Worm (Caenorhabditis elegans) whole organism, late embryonic: ENCODE data around the gene F35F10.5.

Experiments used
- C08G9.2 ChIP-seq: sonication (generic microtip); optimal IDR thresholded peaks from 2 replicates; lab custom pipeline; 2016; ENCODE audit warnings: mild to moderate bottlenecking, missing genetic modification characterization, moderate library complexity, missing compliant biosample characterization
- K09A11.1 ChIP-seq: sonication (generic microtip); optimal IDR thresholded peaks from 2 replicates; lab custom pipeline; 2017; ENCODE audit warnings: antibody characterized with exemption, mild to moderate bottlenecking, missing genetic modification characterization, missing compliant biosample characterization; ENCODE audit not compliant: insufficient read depth
- Y22D7AL.16 ChIP-seq: sonication (generic microtip); optimal IDR thresholded peaks from 2 replicates; lab custom pipeline; 2016; ENCODE audit warnings: missing genetic modification characterization, missing compliant biosample characterization
- ama-1 ChIP-seq: fragments of 150-350 bp; optimal IDR thresholded peaks from 2 replicates; lab custom pipeline; 2014
- ceh-14 ChIP-seq: sonication (generic microtip); optimal IDR thresholded peaks from 2 replicates; lab custom pipeline; 2016; ENCODE audit warnings: missing genotype, missing genetic modification characterization, missing compliant biosample characterization
- ceh-19 ChIP-seq: fragments of 200-800 bp; sonication (Bioruptor generic); optimal IDR thresholded peaks from 2 replicates; lab custom pipeline; 2018; ENCODE audit warnings: mild to moderate bottlenecking, missing genetic modification characterization, missing compliant biosample characterization
- ceh-2 ChIP-seq: sonication (generic microtip); optimal IDR thresholded peaks from 2 replicates; lab custom pipeline; 2016; ENCODE audit warnings: missing genotype, missing genetic modification characterization, missing compliant biosample characterization
- ceh-30 ChIP-seq: fragments of 150-350 bp; optimal IDR thresholded peaks from 2 replicates; lab custom pipeline; 2014; ENCODE audit warnings: missing biosample characterization, missing genetic modification characterization
- ceh-31 ChIP-seq: sonication (generic microtip); optimal IDR thresholded peaks from 2 replicates; lab custom pipeline; 2016; ENCODE audit warnings: missing genetic modification characterization, missing compliant biosample characterization
- ceh-34 ChIP-seq: sonication (generic microtip); optimal IDR thresholded peaks from 2 replicates; lab custom pipeline; 2016; ENCODE audit warnings: mild to moderate bottlenecking, missing genetic modification characterization, missing compliant biosample characterization
- dmd-4 ChIP-seq: sonication (generic microtip); optimal IDR thresholded peaks from 2 replicates; lab custom pipeline; 2016; ENCODE audit warnings: borderline replicate concordance, missing genetic modification characterization, missing compliant biosample characterization
- elt-2 ChIP-seq: sonication (generic microtip); optimal IDR thresholded peaks from 2 replicates; lab custom pipeline; 2016; ENCODE audit warnings: missing genetic modification reagents, missing genetic modification characterization, missing compliant biosample characterization
- elt-4 ChIP-seq: sonication (generic microtip); optimal IDR thresholded peaks from 2 replicates; lab custom pipeline; 2016; ENCODE audit warnings: missing genetic modification characterization, missing compliant biosample characterization
- fax-1 ChIP-seq: sonication (generic microtip); optimal IDR thresholded peaks from 2 replicates; lab custom pipeline; 2016; ENCODE audit warnings: missing genotype, missing genetic modification characterization, missing compliant biosample characterization
- fkh-10 ChIP-seq: fragments of 150-350 bp; optimal IDR thresholded peaks from 2 replicates; lab custom pipeline; 2014; ENCODE audit warnings: missing biosample characterization, missing genetic modification reagents, missing genetic modification characterization
- gmeb-2 ChIP-seq: sonication (generic microtip); optimal IDR thresholded peaks from 2 replicates; lab custom pipeline; 2016; ENCODE audit warnings: missing genetic modification characterization, inconsistent platforms, missing compliant biosample characterization
- hlh-15 ChIP-seq: sonication (generic microtip); optimal IDR thresholded peaks from 2 replicates; lab custom pipeline; 2016; ENCODE audit warnings: missing genetic modification characterization, missing compliant biosample characterization
- hlh-30 ChIP-seq: sonication (generic microtip); optimal IDR thresholded peaks from 2 replicates; lab custom pipeline; 2017; ENCODE audit warnings: antibody characterized with exemption, missing genetic modification characterization, missing compliant biosample characterization; ENCODE audit not compliant: insufficient read depth
- hlh-6 ChIP-seq: sonication (generic microtip); optimal IDR thresholded peaks from 2 replicates; lab custom pipeline; 2016; ENCODE audit warnings: missing genotype, missing genetic modification characterization, missing compliant biosample characterization
- lim-6 ChIP-seq: sonication (generic microtip); optimal IDR thresholded peaks from 2 replicates; lab custom pipeline; 2016; ENCODE audit warnings: missing genetic modification characterization, missing compliant biosample characterization
- lin-11 ChIP-seq: fragments of 200-800 bp; sonication (Bioruptor generic); optimal IDR thresholded peaks from 2 replicates; lab custom pipeline; 2018; ENCODE audit warnings: mild to moderate bottlenecking, missing genetic modification characterization, missing compliant biosample characterization
- madf-2 ChIP-seq: sonication (generic microtip); optimal IDR thresholded peaks from 2 replicates; lab custom pipeline; 2017; ENCODE audit warnings: missing genetic modification characterization, missing compliant biosample characterization
- nfya-1 ChIP-seq: sonication (generic microtip); optimal IDR thresholded peaks from 2 replicates; lab custom pipeline; 2017; ENCODE audit warnings: missing genetic modification characterization, mild to moderate bottlenecking, missing compliant biosample characterization, antibody characterized with exemption, moderate library complexity
- nhr-11 ChIP-seq: fragments of 150-350 bp; optimal IDR thresholded peaks from 2 replicates; lab custom pipeline; 2014; ENCODE audit warnings: missing biosample characterization, missing genetic modification characterization
- nhr-232 ChIP-seq: sonication (generic microtip); optimal IDR thresholded peaks from 2 replicates; lab custom pipeline; 2016; ENCODE audit warnings: missing genetic modification characterization, missing compliant biosample characterization
- npax-4 ChIP-seq: sonication (generic microtip); optimal IDR thresholded peaks from 2 replicates; lab custom pipeline; 2016; ENCODE audit warnings: missing genetic modification characterization, missing compliant biosample characterization
- pag-3 ChIP-seq: sonication (generic microtip); optimal IDR thresholded peaks from 2 replicates; lab custom pipeline; 2016; ENCODE audit warnings: missing compliant biosample characterization, missing genetic modification characterization, borderline replicate concordance
- pat-9 ChIP-seq: fragments of 200-800 bp; sonication (Bioruptor generic); optimal IDR thresholded peaks from 2 replicates; lab custom pipeline; 2018; ENCODE audit warnings: mild to moderate bottlenecking, missing genetic modification characterization, moderate library complexity, missing compliant biosample characterization
- pha-2 ChIP-seq: sonication (generic microtip); optimal IDR thresholded peaks from 2 replicates; lab custom pipeline; 2017; ENCODE audit warnings: mild to moderate bottlenecking, missing genetic modification characterization, missing compliant biosample characterization
- pqm-1 ChIP-seq: sonication (generic microtip); optimal IDR thresholded peaks from 2 replicates; lab custom pipeline; 2016; ENCODE audit warnings: missing genetic modification characterization, missing compliant biosample characterization
- ref-2 ChIP-seq: sonication (generic microtip); optimal IDR thresholded peaks from 2 replicates; lab custom pipeline; 2016; ENCODE audit warnings: missing genetic modification characterization, missing compliant biosample characterization
- rnt-1 ChIP-seq: sonication (generic microtip); optimal IDR thresholded peaks from 2 replicates; lab custom pipeline; 2016; ENCODE audit warnings: missing genetic modification characterization, missing compliant biosample characterization
- tbx-2 ChIP-seq: sonication (generic microtip); optimal IDR thresholded peaks from 2 replicates; lab custom pipeline; 2016; ENCODE audit warnings: missing genetic modification characterization, missing compliant biosample characterization
- unc-42 ChIP-seq: sonication (generic microtip); optimal IDR thresholded peaks from 2 replicates; lab custom pipeline; 2016; ENCODE audit warnings: missing genotype, missing genetic modification characterization, missing compliant biosample characterization
- unc-55 ChIP-seq: sonication (generic microtip); optimal IDR thresholded peaks from 2 replicates; lab custom pipeline; 2017; ENCODE audit warnings: missing biosample characterization, missing genetic modification reagents, missing genetic modification characterization
- unc-86 ChIP-seq: sonication (generic microtip); optimal IDR thresholded peaks from 2 replicates; lab custom pipeline; 2016; ENCODE audit warnings: missing genetic modification characterization, missing compliant biosample characterization
- ztf-16 ChIP-seq: sonication (generic microtip); optimal IDR thresholded peaks from 2 replicates; lab custom pipeline; 2017; ENCODE audit warnings: missing genetic modification characterization, missing compliant biosample characterization

F35F10.5 gene

ce11 chrV:3284629-3285028 lies at the start of gene F35F10.5:
F35F10.5 (plus strand) TSS chrV:3284929.
- no peak for TF ChIP-seq fkh-10
- TF ChIP-seq Y22D7AL.16 (tag; lab: Kevin White, UChicago) = no peak
- TF ChIP-seq elt-2 (tag; lab: Kevin White, UChicago) = no peak
- TF ChIP-seq ztf-16 (tag; lab: Kevin White, UChicago) = no peak
- TF ChIP-seq pag-3 (tag; lab: Kevin White, UChicago) = no peak
- TF ChIP-seq dmd-4 (tag; lab: Kevin White, UChicago) = no peak
- no peak for TF ChIP-seq fax-1
- TF ChIP-seq hlh-6 (tag; lab: Kevin White, UChicago) = no peak
- TF ChIP-seq madf-2 = no peak
- TF ChIP-seq ceh-14 = no peak
- TF ChIP-seq, all 69 proteins: peak for 0

DNA sequence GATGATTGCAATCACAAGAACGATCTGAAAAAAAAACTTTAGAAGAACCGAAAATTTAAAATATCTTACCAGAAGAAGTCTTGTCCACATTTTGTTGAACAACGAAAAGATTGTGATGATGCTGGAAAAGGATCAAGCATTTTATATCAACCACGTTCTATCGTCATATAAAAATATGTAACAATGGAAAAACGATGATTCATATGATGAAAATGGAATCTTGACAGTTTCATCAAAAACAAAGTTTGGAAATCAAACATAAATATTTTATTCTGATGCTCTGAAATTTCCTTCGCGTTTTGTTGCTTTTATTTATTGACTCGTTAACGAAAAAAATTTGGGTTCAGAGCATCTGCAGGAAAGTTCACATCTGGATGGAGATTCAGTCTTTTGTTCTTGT lies 48.1 kb upstream of the F35F10.5 start, which contains the start of the genes K08D9.9 and str-16:
Gene K08D9.9, minus strand, starts transcription at position 101 of the 400 bp plus-strand sequence.
Gene str-16, plus strand, starts transcription at position 266 of the 400 bp plus-strand sequence.
- no peak for TF ChIP-seq pat-9 (tag; lab: Kevin White, UChicago)
- no peak for TF ChIP-seq ceh-30 (tag; lab: Kevin White, UChicago)
- no peak for TF ChIP-seq K09A11.1 (tag; lab: Kevin White, UChicago)
- no peak for TF ChIP-seq elt-4 (tag; lab: Kevin White, UChicago)
- no peak for TF ChIP-seq hlh-30 (tag; lab: Kevin White, UChicago)
- no peak for TF ChIP-seq unc-42 (tag; lab: Kevin White, UChicago)
- no peak for TF ChIP-seq hlh-15 (tag; lab: Kevin White, UChicago)
- no peak for TF ChIP-seq lim-6 (tag; lab: Kevin White, UChicago)
- TF ChIP-seq unc-86 (tag; lab: Kevin White, UChicago) = no peak
- no peak for TF ChIP-seq pqm-1 (tag; lab: Kevin White, UChicago)
- TF ChIP-seq pha-2 = no peak
- no peak for TF ChIP-seq rnt-1
- no peak for TF ChIP-seq lin-11 (tag; lab: Kevin White, UChicago)
- TF ChIP-seq hlh-6 (tag; lab: Kevin White, UChicago) = no peak
- TF ChIP-seq gmeb-2 (tag; lab: Kevin White, UChicago) = no peak
- TF ChIP-seq, all 69 proteins: peak for 0

DNA sequence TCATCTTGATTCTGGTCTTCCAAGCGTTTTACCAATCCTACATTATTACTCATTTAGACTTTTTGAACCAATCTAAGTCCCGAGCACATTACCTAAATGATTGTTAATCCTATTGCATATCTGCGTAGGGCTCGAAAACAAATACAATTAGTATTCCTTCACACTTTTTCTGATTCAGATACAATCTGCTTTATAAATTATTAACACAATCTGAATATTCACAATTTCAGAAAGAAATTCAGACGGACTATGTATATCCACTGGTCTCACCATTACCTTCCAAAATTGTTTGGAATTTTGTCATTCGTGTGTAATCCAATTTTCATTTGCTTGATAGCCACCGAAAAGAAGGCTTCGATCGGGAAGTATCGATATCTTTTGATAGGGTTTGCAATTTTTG lies 43.6 kb upstream of the F35F10.5 start, which contains the start of gene srj-11:
Gene srj-11, plus strand, starts transcription at position 250 of the 400 bp plus-strand sequence.
- TF ChIP-seq ceh-34 (tag; lab: Kevin White, UChicago) = no peak
- no peak for TF ChIP-seq K09A11.1 (tag; lab: Kevin White, UChicago)

DNA sequence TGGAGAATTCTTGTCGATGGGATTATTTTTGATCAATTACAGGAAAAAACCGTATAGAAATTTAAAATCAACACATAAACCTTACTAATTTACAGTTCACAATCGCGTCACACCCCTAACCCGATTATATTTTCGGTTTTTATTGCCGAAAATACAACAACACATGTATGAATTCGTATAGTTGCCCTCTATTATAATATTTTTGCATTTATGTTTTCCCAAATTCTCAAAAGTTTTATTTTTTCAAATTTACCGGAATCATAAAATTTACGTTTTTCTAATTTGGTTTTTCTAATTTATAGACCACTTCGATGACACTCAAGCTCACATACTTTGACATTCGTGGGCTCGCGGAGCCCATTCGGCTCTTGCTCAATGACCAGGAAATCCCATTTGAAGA lies 41.7 kb upstream of the F35F10.5 start, which contains the start of gene gst-23:
Gene gst-23, plus strand, starts transcription at position 301 of the 400 bp plus-strand sequence.
- TF ChIP-seq ref-2 (tag; lab: Kevin White, UChicago) (no peak), C08G9.2 (tag; lab: Kevin White, UChicago) (no peak), fkh-10 (no peak), ama-1 (no peak), nhr-11 (tag; lab: Kevin White, UChicago) (no peak), hlh-15 (tag; lab: Kevin White, UChicago) (no peak), tbx-2 (tag; lab: Kevin White, UChicago) (no peak)
- TF ChIP-seq, all 69 proteins: peak for 0

DNA sequence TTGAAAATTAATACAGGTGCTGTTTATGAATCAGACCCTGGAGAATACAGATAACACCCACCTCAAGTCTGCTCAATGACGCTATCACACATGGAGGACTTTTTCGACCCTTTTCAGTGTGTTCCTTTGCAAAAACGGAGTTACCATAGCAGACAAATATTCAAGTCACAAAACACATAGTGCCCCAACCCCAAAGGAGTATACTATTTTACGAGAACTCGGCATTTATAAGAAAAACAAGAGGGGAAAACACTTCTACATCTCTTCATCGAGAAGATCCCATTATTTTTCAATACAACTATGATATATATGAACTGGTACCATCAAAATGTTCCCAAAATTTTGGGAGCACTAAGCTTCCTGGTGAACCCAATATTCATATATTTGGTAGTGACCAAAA lies 40.0 kb upstream of the F35F10.5 start, which contains the start of gene srj-7:
Gene srj-7, plus strand, starts transcription at position 301 of the 400 bp plus-strand sequence.
- no peak for TF ChIP-seq ceh-19
- no peak for TF ChIP-seq ceh-30 (tag; lab: Kevin White, UChicago)
- TF ChIP-seq ceh-14 = no peak
- no peak for TF ChIP-seq npax-4 (tag; lab: Kevin White, UChicago)
- TF ChIP-seq nhr-232 (tag; lab: Kevin White, UChicago) = no peak
- TF ChIP-seq nfya-1 (tag; lab: Kevin White, UChicago) = no peak
- TF ChIP-seq elt-2 (tag; lab: Kevin White, UChicago) = no peak
- no peak for TF ChIP-seq ceh-31 (tag; lab: Kevin White, UChicago)
- no peak for TF ChIP-seq madf-2
- TF ChIP-seq hlh-30 (tag; lab: Kevin White, UChicago) = no peak
- no peak for TF ChIP-seq unc-55 (GFP tag; lab: Kevin White, UChicago)
- TF ChIP-seq ceh-2 (tag; lab: Kevin White, UChicago) = no peak
